Fruit fly (Drosophila melanogaster) Kc167 (cell line): ENCODE results near the gene opa.

ENCODE experiments used
- Sin3A ChIP-seq: fragments of >200 bp; optimal IDR thresholded peaks from 2 replicates; lab custom pipeline; 2018; ENCODE audit warnings: missing external identifiers
- ttk ChIP-seq: sonication (Bioruptor generic); optimal IDR thresholded peaks from 2 replicates; lab custom pipeline; 2017; ENCODE audit warnings: missing external identifiers

dm6 chr3R:4811124-4811935 is 41.3 kb upstream of the opa start, which contains the start of gene Gmppb:
- TF ChIP-seq ttk (lab: Kevin White, UChicago): no peak
- no peak for TF ChIP-seq Sin3A (lab: Kevin White, UChicago)
